Worm (Caenorhabditis elegans) whole organism, L2 larva: ENCODE measurements around the gene T05H10.8.

Experiments used
- C34F6.9 ChIP-seq: fragments of 150-350 bp; optimal IDR thresholded peaks from 2 replicates; lab custom pipeline; 2014; ENCODE audit warnings: missing biosample characterization, missing genetic modification characterization
- F13H6.1 ChIP-seq: sonication (generic microtip); optimal IDR thresholded peaks from 2 replicates; lab custom pipeline; 2016; ENCODE audit warnings: missing genetic modification characterization, missing compliant biosample characterization
- R02D3.7 ChIP-seq: fragments of 150-350 bp; optimal IDR thresholded peaks from 2 replicates; lab custom pipeline; 2014; ENCODE audit warnings: missing biosample characterization, missing genetic modification characterization
- Y55F3AM.14 ChIP-seq: fragments of 200-800 bp; sonication (Bioruptor generic); optimal IDR thresholded peaks from 2 replicates; lab custom pipeline; 2018; ENCODE audit warnings: mild to moderate bottlenecking, missing genetic modification characterization, missing compliant biosample characterization
- ZK546.5 ChIP-seq: sonication (generic microtip); optimal IDR thresholded peaks from 2 replicates; lab custom pipeline; 2017; ENCODE audit warnings: missing biosample characterization, missing genetic modification characterization
- alr-1 ChIP-seq: fragments of 150-350 bp; optimal IDR thresholded peaks from 2 replicates; lab custom pipeline; 2014; ENCODE audit warnings: missing biosample characterization, missing genetic modification characterization
- aly-2 ChIP-seq: fragments of 150-350 bp; optimal IDR thresholded peaks from 2 replicates; lab custom pipeline; 2014; ENCODE audit warnings: missing biosample characterization, missing genetic modification characterization
- ama-1 ChIP-seq: fragments of 150-350 bp; optimal IDR thresholded peaks from 2 replicates; lab custom pipeline; 2018; ENCODE audit warnings: inconsistent platforms
- blmp-1 ChIP-seq: sonication (generic microtip); optimal IDR thresholded peaks from 2 replicates; lab custom pipeline; 2017; ENCODE audit warnings: missing genetic modification characterization, mild to moderate bottlenecking, missing compliant biosample characterization, antibody characterized with exemption, moderate library complexity; ENCODE audit not compliant: insufficient read depth
- ceh-16 ChIP-seq: fragments of 150-350 bp; optimal IDR thresholded peaks from 2 replicates; lab custom pipeline; 2014; ENCODE audit warnings: missing biosample characterization, missing genetic modification characterization
- ceh-82 ChIP-seq: fragments of 150-350 bp; optimal IDR thresholded peaks from 2 replicates; lab custom pipeline; 2014; ENCODE audit warnings: missing biosample characterization, missing genetic modification characterization
- crh-2 ChIP-seq: sonication (generic microtip); optimal IDR thresholded peaks from 2 replicates; lab custom pipeline; 2017; ENCODE audit warnings: missing biosample characterization, missing genetic modification characterization
- dmd-4 ChIP-seq: sonication (generic microtip); optimal IDR thresholded peaks from 2 replicates; lab custom pipeline; 2017; ENCODE audit warnings: missing biosample characterization, missing genetic modification characterization
- egl-27 ChIP-seq: sonication (generic microtip); optimal IDR thresholded peaks from 3 replicates; lab custom pipeline; 2017; ENCODE audit warnings: missing biosample characterization, missing genetic modification reagents, missing genetic modification characterization
- elt-1 ChIP-seq: fragments of 150-350 bp; optimal IDR thresholded peaks from 2 replicates; lab custom pipeline; 2014; ENCODE audit warnings: missing biosample characterization, missing genetic modification characterization
- elt-3 ChIP-seq: sonication (generic microtip); optimal IDR thresholded peaks from 2 replicates; lab custom pipeline; 2017; ENCODE audit warnings: missing biosample characterization, missing genetic modification characterization
- fos-1 ChIP-seq: fragments of 150-350 bp; optimal IDR thresholded peaks from 2 replicates; lab custom pipeline; 2014; ENCODE audit warnings: missing biosample characterization, missing genetic modification characterization
- gmeb-1 ChIP-seq: fragments of 150-350 bp; optimal IDR thresholded peaks from 2 replicates; lab custom pipeline; 2014; ENCODE audit warnings: missing biosample characterization, missing genetic modification characterization
- lin-11 ChIP-seq: fragments of 150-350 bp; sonication (generic microtip); optimal IDR thresholded peaks from 2 replicates; lab custom pipeline; 2014; ENCODE audit warnings: missing biosample characterization, missing genetic modification characterization, inconsistent platforms, mixed read lengths
- lin-13 ChIP-seq: fragments of 150-350 bp; optimal IDR thresholded peaks from 2 replicates; lab custom pipeline; 2014; ENCODE audit warnings: missing biosample characterization, missing genetic modification reagents, missing genetic modification characterization
- lin-39 ChIP-seq: fragments of 150-350 bp; optimal IDR thresholded peaks from 2 replicates; lab custom pipeline; 2014; ENCODE audit warnings: missing biosample characterization, missing genetic modification reagents, missing genetic modification characterization
- lsy-2 ChIP-seq, 2 experiments: fragments of 150-350 bp in 1 of 2; sonication (generic microtip) in 1 of 2; optimal IDR thresholded peaks; 2 replicates each; lab custom pipeline; 2014 to 2017; ENCODE audit warnings: missing biosample characterization in 2 of 2, missing genetic modification characterization in 2 of 2
- mab-5 ChIP-seq: fragments of 150-350 bp; optimal IDR thresholded peaks from 2 replicates; lab custom pipeline; 2014; ENCODE audit warnings: missing biosample characterization, missing genetic modification characterization
- mbf-1 ChIP-seq: sonication (generic microtip); optimal IDR thresholded peaks from 2 replicates; lab custom pipeline; 2017; ENCODE audit warnings: missing biosample characterization, missing genetic modification characterization
- mdl-1 ChIP-seq, 2 experiments: fragments of 150-350 bp in 1 of 2; sonication (generic microtip) in 1 of 2; optimal IDR thresholded peaks; 2 replicates each; lab custom pipeline; 2017; ENCODE audit warnings: missing biosample characterization in 2 of 2, missing genetic modification characterization in 2 of 2
- nhr-10 ChIP-seq: sonication (generic microtip); optimal IDR thresholded peaks from 2 replicates; lab custom pipeline; 2017; ENCODE audit warnings: missing biosample characterization, missing genetic modification characterization
- nhr-11 ChIP-seq: fragments of 150-350 bp; optimal IDR thresholded peaks from 2 replicates; lab custom pipeline; 2014; ENCODE audit warnings: missing biosample characterization, missing genetic modification characterization
- nhr-12 ChIP-seq: fragments of 150-350 bp; optimal IDR thresholded peaks from 2 replicates; lab custom pipeline; 2014; ENCODE audit warnings: missing biosample characterization, missing genetic modification characterization
- nhr-129 ChIP-seq: fragments of 150-350 bp; optimal IDR thresholded peaks from 2 replicates; lab custom pipeline; 2014; ENCODE audit warnings: missing biosample characterization, missing genetic modification characterization
- nhr-21 ChIP-seq: fragments of 150-350 bp; optimal IDR thresholded peaks from 2 replicates; lab custom pipeline; 2014; ENCODE audit warnings: missing biosample characterization, missing genetic modification characterization
- nhr-23 ChIP-seq: fragments of 150-350 bp; optimal IDR thresholded peaks from 2 replicates; lab custom pipeline; 2014; ENCODE audit warnings: missing biosample characterization, missing genetic modification reagents, missing genetic modification characterization
- nhr-237 ChIP-seq: fragments of 150-350 bp; optimal IDR thresholded peaks from 2 replicates; lab custom pipeline; 2014; ENCODE audit warnings: missing biosample characterization, missing genetic modification characterization
- nhr-25 ChIP-seq: fragments of 150-350 bp; sonication (generic microtip); optimal IDR thresholded peaks from 3 replicates; lab custom pipeline; 2014; ENCODE audit warnings: missing biosample characterization, missing genetic modification characterization
- nhr-6 ChIP-seq: fragments of 150-350 bp; optimal IDR thresholded peaks from 2 replicates; lab custom pipeline; 2014; ENCODE audit warnings: missing biosample characterization, missing genetic modification characterization
- nhr-77 ChIP-seq: fragments of 150-350 bp; optimal IDR thresholded peaks from 2 replicates; lab custom pipeline; 2014; ENCODE audit warnings: missing biosample characterization, missing genetic modification characterization
- peb-1 ChIP-seq: fragments of 150-350 bp; optimal IDR thresholded peaks from 2 replicates; lab custom pipeline; 2014; ENCODE audit warnings: missing biosample characterization, missing genetic modification characterization
- sem-4 ChIP-seq: fragments of 150-350 bp; optimal IDR thresholded peaks from 2 replicates; lab custom pipeline; 2014; ENCODE audit warnings: missing biosample characterization, missing genetic modification reagents, missing genetic modification characterization
- skn-1 ChIP-seq: sonication (generic microtip); optimal IDR thresholded peaks from 2 replicates; lab custom pipeline; 2017; ENCODE audit warnings: missing biosample characterization, missing genetic modification characterization
- sma-3 ChIP-seq: sonication (generic microtip); optimal IDR thresholded peaks from 2 replicates; lab custom pipeline; 2016; ENCODE audit warnings: missing genetic modification reagents, missing genetic modification characterization, missing compliant biosample characterization
- sma-9 ChIP-seq, 2 experiments: fragments of 150-350 bp in 1 of 2; sonication (generic microtip) in 1 of 2; optimal IDR thresholded peaks; 2 replicates each; lab custom pipeline; 2014 to 2016; ENCODE audit warnings: missing genetic modification characterization in 2 of 2, mild to moderate bottlenecking in 1 of 2, missing biosample characterization in 1 of 2, missing compliant biosample characterization in 1 of 2, missing genetic modification reagents in 1 of 2, moderate library complexity in 1 of 2
- snpc-4 ChIP-seq: fragments of 150-350 bp; optimal IDR thresholded peaks from 2 replicates; lab custom pipeline; 2014; ENCODE audit warnings: missing biosample characterization, missing genetic modification characterization
- unc-39 ChIP-seq: fragments of 150-350 bp; optimal IDR thresholded peaks from 2 replicates; lab custom pipeline; 2014; ENCODE audit warnings: missing biosample characterization, missing genetic modification characterization
- unc-55 ChIP-seq: fragments of 150-350 bp; sonication (generic microtip); optimal IDR thresholded peaks from 3 replicates; lab custom pipeline; 2014; ENCODE audit warnings: missing biosample characterization, missing genetic modification reagents, missing genetic modification characterization
- unc-62 ChIP-seq: fragments of 150-350 bp; optimal IDR thresholded peaks from 2 replicates; lab custom pipeline; 2014; ENCODE audit warnings: missing biosample characterization, missing genetic modification reagents, missing genetic modification characterization
- zag-1 ChIP-seq: fragments of 150-350 bp; optimal IDR thresholded peaks from 2 replicates; lab custom pipeline; 2014; ENCODE audit warnings: missing biosample characterization, missing genetic modification characterization
- ztf-1 ChIP-seq: fragments of 200-800 bp; sonication (Bioruptor generic); conservative IDR thresholded peaks from 2 replicates; pipeline ENCODE4 v1.3.6; 2022; ENCODE audit warnings: missing genetic modification characterization, missing compliant biosample characterization
- ztf-11 ChIP-seq: sonication (generic microtip); optimal IDR thresholded peaks from 2 replicates; lab custom pipeline; 2017; ENCODE audit warnings: missing biosample characterization, missing genetic modification characterization
- ztf-4 ChIP-seq: fragments of 150-350 bp; optimal IDR thresholded peaks from 2 replicates; lab custom pipeline; 2014; ENCODE audit warnings: missing biosample characterization, missing genetic modification characterization

The T05H10.8 gene

DNA sequence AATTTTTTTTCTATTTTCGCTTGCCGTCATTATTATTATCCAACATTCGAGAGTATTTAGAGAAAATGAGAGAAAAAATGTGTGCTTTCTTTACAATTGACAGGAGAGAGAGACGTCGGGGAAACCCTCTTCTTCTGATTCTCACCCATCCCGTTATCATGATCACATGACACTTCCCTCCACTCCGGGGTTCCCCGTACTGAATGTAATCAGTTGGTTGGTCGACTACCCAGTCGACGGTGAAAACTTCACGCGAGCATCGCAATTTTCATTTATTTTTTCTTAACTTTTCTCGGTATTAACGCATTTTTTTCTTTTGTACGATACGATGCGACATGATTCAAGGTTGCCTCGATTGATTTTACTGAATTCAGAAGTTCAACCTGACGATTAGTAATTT lies 42.7 kb upstream of the T05H10.8 start:
- TF ChIP-seq blmp-1 (tag; lab: Kevin White, UChicago) = peak; percentile 4
- peak; percentile 44 for TF ChIP-seq egl-27 (tag; lab: Kevin White, UChicago)
- no peak for TF ChIP-seq unc-55 (GFP tag; lab: Kevin White, UChicago)
- peak in 1 of 2 experiments; percentile 47 for TF ChIP-seq mdl-1 (tag; optimal IDR thresholded peaks at IDR 0.05; lab: Kevin White, UChicago)
- peak; percentile 22 for TF ChIP-seq fos-1 (tag; lab: Kevin White, UChicago)
- TF ChIP-seq nhr-237 = no peak
- TF ChIP-seq nhr-10 (tag; lab: Kevin White, UChicago) = no peak
- TF ChIP-seq gmeb-1 = peak; percentile 53
- no peak for TF ChIP-seq nhr-23 (tag; lab: Kevin White, UChicago)
- TF ChIP-seq R02D3.7 (tag; lab: Kevin White, UChicago) = no peak
- no peak for TF ChIP-seq crh-2 (tag; lab: Kevin White, UChicago)
- no peak for TF ChIP-seq ZK546.5 (tag; lab: Kevin White, UChicago)
- no peak for TF ChIP-seq lin-11 (tag; lab: Kevin White, UChicago)
- peak; percentile 99 for TF ChIP-seq sma-9 (GFP tag; optimal IDR thresholded peaks at IDR 0.05; lab: Kevin White, UChicago)
- no peak for TF ChIP-seq sma-9 (tag; optimal IDR thresholded peaks at IDR 0.05; lab: Kevin White, UChicago)
- TF ChIP-seq ztf-11 (tag; lab: Kevin White, UChicago) = no peak
- no peak for TF ChIP-seq peb-1 (tag; lab: Kevin White, UChicago)
- TF ChIP-seq lsy-2 (tag; optimal IDR thresholded peaks at IDR 0.05; lab: Kevin White, UChicago) = peak in 1 of 2 experiments; percentile 40
- TF ChIP-seq dmd-4 (tag; lab: Kevin White, UChicago) = no peak
- no peak for TF ChIP-seq alr-1
- TF ChIP-seq ceh-16 (tag; lab: Kevin White, UChicago) = no peak
- TF ChIP-seq sem-4 (tag; lab: Kevin White, UChicago) = no peak
- TF ChIP-seq nhr-12 (tag; lab: Kevin White, UChicago) = no peak
- TF ChIP-seq skn-1 (tag; lab: Kevin White, UChicago) = no peak
- no peak for TF ChIP-seq ztf-1 (GFP tag; lab: Robert Waterston, UW)
- no peak for TF ChIP-seq nhr-11 (tag; lab: Kevin White, UChicago)
- no peak for TF ChIP-seq ztf-4 (tag; lab: Kevin White, UChicago)
- no peak for TF ChIP-seq mab-5 (tag; lab: Kevin White, UChicago)
- no peak for TF ChIP-seq elt-1 (tag; lab: Kevin White, UChicago)
- no peak for TF ChIP-seq ceh-82
- TF ChIP-seq lin-13 (GFP tag; lab: Kevin White, UChicago) = no peak
- TF ChIP-seq nhr-77 (tag; lab: Kevin White, UChicago) = no peak
- no peak for TF ChIP-seq snpc-4
- TF ChIP-seq nhr-21 (tag; lab: Kevin White, UChicago) = peak; percentile 71
- peak; percentile 21 for TF ChIP-seq Y55F3AM.14 (GFP tag; lab: Kevin White, UChicago)
- TF ChIP-seq aly-2 = no peak
- TF ChIP-seq mbf-1 (tag; lab: Kevin White, UChicago) = no peak
- no peak for TF ChIP-seq C34F6.9
- TF ChIP-seq nhr-6 (tag; lab: Kevin White, UChicago) = no peak
- no peak for TF ChIP-seq zag-1
- TF ChIP-seq elt-3 (tag; lab: Kevin White, UChicago) = no peak
- peak; percentile 70 for TF ChIP-seq sma-3 (GFP tag; lab: Kevin White, UChicago)
- no peak for TF ChIP-seq unc-39 (tag; lab: Kevin White, UChicago)
- peak; percentile 51 for TF ChIP-seq F13H6.1 (tag; lab: Kevin White, UChicago)
- no peak for TF ChIP-seq nhr-25 (tag; lab: Kevin White, UChicago)
- TF ChIP-seq ama-1 = peak; percentile 69
- TF ChIP-seq nhr-129 (tag; lab: Kevin White, UChicago) = peak; percentile 65
- TF ChIP-seq unc-62 = no peak
- TF ChIP-seq lin-39 (tag; lab: Kevin White, UChicago) = no peak
